Fruit fly (Drosophila melanogaster) whole organism, embryonic: Measurements from ENCODE around the gene KdelR.

ENCODE experiments used
- Abd-B ChIP-seq: fragments of 200-800 bp; sonication (Bioruptor generic); optimal IDR thresholded peaks from 2 replicates; lab custom pipeline; 2018; ENCODE audit warnings: missing biosample characterization, mild to moderate bottlenecking, missing genetic modification characterization, moderate library complexity
- Atf-2 ChIP-seq: fragments of 200-800 bp; sonication (Bioruptor generic); optimal IDR thresholded peaks from 2 replicates; lab custom pipeline; 2016; ENCODE audit warnings: missing biosample characterization, missing genetic modification characterization
- CG10654 ChIP-seq: fragments of 200-800 bp; sonication (Bioruptor generic); optimal IDR thresholded peaks from 2 replicates; lab custom pipeline; 2016; ENCODE audit warnings: missing biosample characterization, missing genetic modification characterization
- CG12071 ChIP-seq: fragments of 200-800 bp; sonication (Bioruptor generic); optimal IDR thresholded peaks from 3 replicates; lab custom pipeline; 2018; ENCODE audit warnings: missing biosample characterization, mild to moderate bottlenecking, missing genetic modification characterization
- CG13624 ChIP-seq: fragments of 200-800 bp; sonication (Bioruptor generic); optimal IDR thresholded peaks from 2 replicates; lab custom pipeline; 2016; ENCODE audit warnings: missing biosample characterization, missing genetic modification characterization
- CG15601 ChIP-seq: fragments of 200-800 bp; sonication (Bioruptor generic); optimal IDR thresholded peaks from 3 replicates; lab custom pipeline; 2019; ENCODE audit warnings: missing biosample characterization, mild to moderate bottlenecking, missing genetic modification characterization, moderate library complexity
- CG1647 ChIP-seq: fragments of 200-800 bp; sonication (Bioruptor generic); optimal IDR thresholded peaks from 3 replicates; lab custom pipeline; 2016; ENCODE audit warnings: missing biosample characterization, missing genetic modification characterization
- CG16863 ChIP-seq: fragments of 200-800 bp; sonication (Bioruptor generic); optimal IDR thresholded peaks from 3 replicates; lab custom pipeline; 2016; ENCODE audit warnings: missing biosample characterization, missing genetic modification characterization
- CG17385 ChIP-seq: fragments of 200-800 bp; sonication (Bioruptor generic); optimal IDR thresholded peaks from 3 replicates; lab custom pipeline; 2018; ENCODE audit warnings: missing biosample characterization, mild to moderate bottlenecking, missing genetic modification characterization
- CG1792 ChIP-seq: fragments of 200-800 bp; sonication (Bioruptor generic); optimal IDR thresholded peaks from 2 replicates; lab custom pipeline; 2016; ENCODE audit warnings: missing biosample characterization, missing genetic modification characterization
- CG18619 ChIP-seq: fragments of 200-800 bp; sonication (Bioruptor generic); optimal IDR thresholded peaks from 3 replicates; lab custom pipeline; 2017; ENCODE audit warnings: missing biosample characterization, mild to moderate bottlenecking, missing genetic modification characterization
- CG32767 ChIP-seq: fragments of 200-800 bp; sonication (Bioruptor generic); IDR thresholded peaks from 2 replicates; pipeline ENCODE4 v1.3.6; 2022; ENCODE audit warnings: missing biosample characterization, missing genetic modification characterization
- CG3281 ChIP-seq: fragments of 200-800 bp; sonication (Bioruptor generic); optimal IDR thresholded peaks from 3 replicates; lab custom pipeline; 2017; ENCODE audit warnings: missing biosample characterization, mild to moderate bottlenecking, missing genetic modification characterization
- CG34422 ChIP-seq: fragments of 200-800 bp; sonication (Bioruptor generic); IDR thresholded peaks from 3 replicates; pipeline ENCODE4 v1.3.6; 2022; ENCODE audit warnings: missing biosample characterization, missing genetic modification characterization
- CG3726 ChIP-seq: fragments of 200-800 bp; sonication (Bioruptor generic); IDR thresholded peaks from 3 replicates; pipeline ENCODE4, ENCODE4 v1.3.6; 2022; ENCODE audit warnings: missing biosample characterization, missing genetic modification characterization
- CG4617 ChIP-seq: fragments of 200-800 bp; sonication (Bioruptor generic); optimal IDR thresholded peaks from 3 replicates; lab custom pipeline; 2016; ENCODE audit warnings: missing biosample characterization, missing genetic modification characterization, borderline replicate concordance
- CG4820 ChIP-seq: fragments of 200-800 bp; sonication (Bioruptor generic); optimal IDR thresholded peaks from 3 replicates; lab custom pipeline; 2016; ENCODE audit warnings: missing biosample characterization, missing genetic modification characterization
- CG6689 ChIP-seq: fragments of 200-800 bp; sonication (Bioruptor generic); IDR thresholded peaks from 2 replicates; pipeline ENCODE4 v1.3.6; 2022; ENCODE audit warnings: missing biosample characterization, missing genetic modification characterization
- CG8359 ChIP-seq: fragments of 200-800 bp; sonication (Bioruptor generic); optimal IDR thresholded peaks from 2 replicates; lab custom pipeline; 2017; ENCODE audit warnings: missing biosample characterization, mild to moderate bottlenecking, missing genetic modification characterization, borderline replicate concordance
- CG8924 ChIP-seq: fragments of 200-800 bp; optimal IDR thresholded peaks from 3 replicates; lab custom pipeline; 2019; ENCODE audit warnings: missing biosample characterization, mild to moderate bottlenecking, missing genetic modification characterization, moderate library complexity
- Camta ChIP-seq: fragments of 200-800 bp; sonication (Bioruptor generic); optimal IDR thresholded peaks from 2 replicates; lab custom pipeline; 2016; ENCODE audit warnings: missing biosample characterization, missing genetic modification characterization
- CrebB ChIP-seq: fragments of 200-800 bp; sonication (Bioruptor generic); optimal IDR thresholded peaks from 3 replicates; lab custom pipeline; 2018; ENCODE audit warnings: missing biosample characterization, mild to moderate bottlenecking, missing genetic modification characterization
- E2f2 ChIP-seq: fragments of 200-800 bp; sonication (Bioruptor generic); IDR thresholded peaks from 2 replicates; pipeline ENCODE4 v1.3.6; 2022; ENCODE audit warnings: missing biosample characterization, missing genetic modification characterization
- H2.0 ChIP-seq: fragments of 200-800 bp; sonication (Bioruptor generic); IDR thresholded peaks from 2 replicates; pipeline ENCODE4 v1.3.6; 2022; ENCODE audit warnings: missing biosample characterization, missing genetic modification characterization
- HLH3B ChIP-seq: fragments of 200-800 bp; sonication (Bioruptor generic); IDR thresholded peaks from 2 replicates; pipeline ENCODE4 v1.3.6; 2022; ENCODE audit warnings: missing biosample characterization, missing genetic modification characterization
- Hr3 ChIP-seq: fragments of 200-800 bp; sonication (Bioruptor generic); optimal IDR thresholded peaks from 3 replicates; lab custom pipeline; 2016; ENCODE audit warnings: missing biosample characterization, missing genetic modification characterization
- MESR4 ChIP-seq: fragments of 200-800 bp; sonication (Bioruptor generic); optimal IDR thresholded peaks from 2 replicates; lab custom pipeline; 2018; ENCODE audit warnings: missing biosample characterization, mild to moderate bottlenecking, missing genetic modification characterization, moderate library complexity
- Oli ChIP-seq: fragments of 200-800 bp; sonication (Bioruptor generic); optimal IDR thresholded peaks from 2 replicates; lab custom pipeline; 2018; ENCODE audit warnings: missing biosample characterization, mild to moderate bottlenecking, missing genetic modification characterization, moderate library complexity
- Side ChIP-seq: fragments of 200-800 bp; sonication (Bioruptor generic); optimal IDR thresholded peaks from 2 replicates; lab custom pipeline; 2016; ENCODE audit warnings: missing biosample characterization, missing genetic modification characterization
- Sox100B ChIP-seq: fragments of 200-800 bp; sonication (Bioruptor generic); optimal IDR thresholded peaks from 3 replicates; lab custom pipeline; 2018; ENCODE audit warnings: missing biosample characterization, mild to moderate bottlenecking, missing genetic modification characterization
- Spps ChIP-seq: fragments of 200-800 bp; sonication (Bioruptor generic); optimal IDR thresholded peaks from 2 replicates; lab custom pipeline; 2018; ENCODE audit warnings: missing biosample characterization, mild to moderate bottlenecking, missing genetic modification characterization
- Sry-β ChIP-seq: fragments of 200-800 bp; sonication (Bioruptor generic); optimal IDR thresholded peaks from 2 replicates; lab custom pipeline; 2018; ENCODE audit warnings: missing biosample characterization, mild to moderate bottlenecking, missing genetic modification characterization, moderate library complexity
- bowl ChIP-seq: fragments of 200-800 bp; sonication (Bioruptor generic); IDR thresholded peaks from 2 replicates; pipeline ENCODE4 v1.3.6; 2022; ENCODE audit warnings: missing biosample characterization, missing genetic modification characterization
- btn ChIP-seq: fragments of 200-800 bp; sonication (Bioruptor generic); optimal IDR thresholded peaks from 2 replicates; lab custom pipeline; 2016; ENCODE audit warnings: missing biosample characterization, missing genetic modification characterization
- croc ChIP-seq: fragments of 200-800 bp; sonication (Bioruptor generic); conservative IDR thresholded peaks from 3 replicates; pipeline ENCODE4 v1.3.6; 2022; ENCODE audit warnings: missing biosample characterization, missing genetic modification characterization
- gt ChIP-seq: fragments of 200-800 bp; sonication (Bioruptor generic); IDR thresholded peaks from 2 replicates; pipeline ENCODE4 v1.3.6; 2022; ENCODE audit warnings: missing biosample characterization, missing genetic modification characterization
- kah ChIP-seq: fragments of 200-800 bp; sonication (Bioruptor generic); optimal IDR thresholded peaks from 2 replicates; lab custom pipeline; 2018; ENCODE audit warnings: missing biosample characterization, mild to moderate bottlenecking, missing genetic modification characterization
- klu ChIP-seq: fragments of 200-800 bp; sonication (Bioruptor generic); IDR thresholded peaks from 2 replicates; pipeline ENCODE4 v1.3.6; 2022; ENCODE audit warnings: missing biosample characterization, missing genetic modification characterization
- lab ChIP-seq: fragments of 200-800 bp; sonication (Bioruptor generic); optimal IDR thresholded peaks from 3 replicates; lab custom pipeline; 2017; ENCODE audit warnings: missing biosample characterization, missing genetic modification characterization, mild to moderate bottlenecking, moderate library complexity, missing genetic modification reagents
- maf-S ChIP-seq: fragments of 200-800 bp; sonication (Bioruptor generic); optimal IDR thresholded peaks from 2 replicates; lab custom pipeline; 2016; ENCODE audit warnings: missing biosample characterization, missing genetic modification characterization
- nau ChIP-seq: fragments of 200-800 bp; sonication (Bioruptor generic); optimal IDR thresholded peaks from 3 replicates; lab custom pipeline; 2017; ENCODE audit warnings: missing biosample characterization, mild to moderate bottlenecking, missing genetic modification characterization, missing genetic modification reagents
- pnt ChIP-seq: fragments of 200-800 bp; sonication (Bioruptor generic); optimal IDR thresholded peaks from 3 replicates; lab custom pipeline; 2016; ENCODE audit warnings: missing biosample characterization, missing genetic modification characterization
- prd ChIP-seq, 3 experiments: fragments of >200 bp in 2 of 3; fragments of 200-800 bp in 1 of 3; sonication (Bioruptor generic) in 1 of 3; optimal IDR thresholded peaks in 2 of 3; IDR thresholded peaks in 1 of 3; 2 replicates in 2 of 3; 3 replicates in 1 of 3; pipeline versions ENCODE4 v1.3.6 to Lab custom; 2017 to 2022; ENCODE audit warnings: missing biosample characterization in 1 of 3, missing genetic modification characterization in 1 of 3
- pum ChIP-seq: fragments of 200-800 bp; sonication (Bioruptor generic); optimal IDR thresholded peaks from 2 replicates; lab custom pipeline; 2016; ENCODE audit warnings: missing biosample characterization, missing genetic modification characterization
- ranshi ChIP-seq: fragments of 200-800 bp; sonication (Bioruptor generic); IDR thresholded peaks from 2 replicates; pipeline ENCODE4 v1.3.6; 2022; ENCODE audit warnings: missing biosample characterization, missing genetic modification characterization
- sim ChIP-seq: fragments of 200-800 bp; sonication (Bioruptor generic); IDR thresholded peaks from 2 replicates; pipeline ENCODE4 v1.3.6; 2022; ENCODE audit warnings: missing biosample characterization, missing genetic modification characterization
- sisA ChIP-seq: fragments of 200-800 bp; sonication (Bioruptor generic); IDR thresholded peaks from 2 replicates; pipeline ENCODE4 v1.3.6; 2022; ENCODE audit warnings: missing biosample characterization, missing genetic modification characterization
- tio ChIP-seq: fragments of 200-800 bp; sonication (Bioruptor generic); optimal IDR thresholded peaks from 2 replicates; lab custom pipeline; 2017; ENCODE audit warnings: missing biosample characterization, missing genetic modification characterization, inconsistent platforms
- trem ChIP-seq: fragments of 200-800 bp; optimal IDR thresholded peaks from 3 replicates; lab custom pipeline; 2019; ENCODE audit warnings: missing biosample characterization, mild to moderate bottlenecking, missing genetic modification characterization, moderate library complexity
- wdn ChIP-seq: fragments of 200-800 bp; sonication (Bioruptor generic); IDR thresholded peaks from 2 replicates; pipeline ENCODE4 v1.3.6; 2022; ENCODE audit warnings: missing biosample characterization, missing genetic modification characterization
- z ChIP-seq: fragments of 200-800 bp; sonication (Bioruptor generic); IDR thresholded peaks from 3 replicates; pipeline ENCODE4 v1.3.6; 2022; ENCODE audit warnings: missing biosample characterization, missing genetic modification characterization

The KdelR gene

DNA sequence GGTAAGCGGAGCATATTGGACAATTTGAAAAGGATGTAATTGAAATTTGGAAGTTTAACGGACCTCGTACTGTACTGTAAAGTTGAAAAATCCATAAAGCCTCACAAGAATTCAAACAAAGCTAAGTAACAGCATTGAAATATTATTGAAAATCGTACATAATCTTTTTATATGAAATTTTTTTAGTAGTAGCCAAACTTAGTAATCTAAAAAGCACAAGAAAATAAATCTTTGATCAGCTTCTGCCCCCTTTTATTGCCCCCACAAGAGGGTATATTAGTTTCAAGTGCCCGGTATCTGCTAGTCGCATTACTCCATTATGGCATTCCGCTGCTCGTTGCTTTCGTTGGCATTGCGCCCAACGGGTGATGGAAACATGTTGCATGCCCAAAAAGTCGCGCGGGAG lies 40.2 kb downstream of the KdelR start (continued):
- TF ChIP-seq CG15601 (tag; lab: Kevin White, UChicago) (peak; percentile 46), klu (GFP tag; lab: Robert Waterston, UW) (no peak), CG32767 (GFP tag; lab: Robert Waterston, UW) (0 out of 2 replicates have a peak, but pooled peaks have one; percentile 27), Atf-2 (GFP tag; lab: Kevin White, UChicago) (peak; percentile 20), CG18619 (GFP tag; lab: Kevin White, UChicago) (peak; percentile 49), kah (GFP tag; lab: Kevin White, UChicago) (peak; percentile 16), pnt (GFP tag; lab: Kevin White, UChicago) (peak; percentile 35), CrebB (tag; lab: Kevin White, UChicago) (no peak), CG16863 (GFP tag; lab: Kevin White, UChicago) (peak; percentile 57), E2f2 (GFP tag; lab: Robert Waterston, UW) (0 out of 2 replicates have a peak, but pooled peaks have one; percentile 30), trem (tag; lab: Kevin White, UChicago) (peak; percentile 37), CG17385 (GFP tag; lab: Kevin White, UChicago) (peak; percentile 42), CG8924 (tag; lab: Kevin White, UChicago) (peak; percentile 62), CG8359 (GFP tag; lab: Kevin White, UChicago) (peak; percentile 27), CG1647 (GFP tag; lab: Kevin White, UChicago) (peak; percentile 14), CG1792 (GFP tag; lab: Kevin White, UChicago) (peak; percentile 37), CG4820 (peak; percentile 68), CG13624 (GFP tag; lab: Kevin White, UChicago) (peak; percentile 52), sim (GFP tag; lab: Robert Waterston, UW) (peak; percentile 31; the same call in 1 of the 2 replicates), Side (no peak), pum (peak; percentile 53), tio (GFP tag; lab: Kevin White, UChicago) (peak; percentile 74), HLH3B (GFP tag; lab: Robert Waterston, UW) (0 out of 2 replicates have a peak, but pooled peaks have one; percentile 15), Abd-B (GFP tag; lab: Kevin White, UChicago) (peak; percentile 47), CG3726 (GFP tag; lab: Robert Waterston, UW) (no peak), CG6689 (peak; percentile 84), Oli (tag; lab: Kevin White, UChicago) (peak; percentile 76), gt (GFP tag; lab: Robert Waterston, UW) (no peak), ranshi (GFP tag; lab: Robert Waterston, UW) (0 out of 2 replicates have a peak, but pooled peaks have one; percentile 20), sisA (GFP tag; lab: Robert Waterston, UW) (peak; percentile 54; the same call in 1 of the 2 replicates), btn (peak; percentile 44), nau (GFP tag; lab: Kevin White, UChicago) (peak; percentile 57), z (GFP tag; lab: Robert Waterston, UW) (no peak), MESR4 (GFP tag; lab: Kevin White, UChicago) (no peak), Sry-β (GFP tag; lab: Kevin White, UChicago) (no peak), wdn (GFP tag; lab: Robert Waterston, UW) (no peak), Camta (GFP tag; lab: Kevin White, UChicago) (peak; percentile 66), H2.0 (GFP tag; lab: Robert Waterston, UW) (peak; percentile 23; the same call in 1 of the 2 replicates), CG10654 (GFP tag; lab: Kevin White, UChicago) (peak; percentile 49), lab (GFP tag; lab: Kevin White, UChicago) (peak; percentile 48), prd (optimal IDR thresholded peaks at IDR 0.05; lab: Kevin White, UChicago) (no peak), prd (GFP tag; IDR thresholded peaks at IDR 0.05; lab: Robert Waterston, UW) (peak; percentile 82), Spps (tag; lab: Kevin White, UChicago) (peak; percentile 57), bowl (GFP tag; lab: Robert Waterston, UW) (no peak), maf-S (GFP tag; lab: Kevin White, UChicago) (no peak), CG12071 (peak; percentile 35), CG3281 (GFP tag; lab: Kevin White, UChicago) (peak; percentile 40), CG4617 (no peak), Hr3 (GFP tag; lab: Kevin White, UChicago) (peak; percentile 63), croc (peak; percentile 69), Sox100B (peak; percentile 82), CG34422 (GFP tag; lab: Robert Waterston, UW) (0 out of 3 replicates have a peak, but pooled peaks have one; percentile 27)
